Worm (Caenorhabditis elegans) whole organism, young adult: Measurements from ENCODE around the gene R08C7.1.

Experiments
- B0019.2 ChIP-seq: fragments of 200-800 bp; sonication (Bioruptor generic); conservative IDR thresholded peaks from 2 replicates; pipeline ENCODE4 v1.3.6; 2022; ENCODE audit warnings: missing genetic modification reagents, missing genetic modification characterization, missing compliant biosample characterization
- B0035.1 ChIP-seq: sonication (generic microtip); optimal IDR thresholded peaks from 2 replicates; lab custom pipeline; 2016; ENCODE audit warnings: missing genetic modification characterization, mild to moderate bottlenecking, missing compliant biosample characterization, missing genotype, missing genetic modification reagents
- B0336.3 ChIP-seq: fragments of 200-800 bp; sonication (Bioruptor generic); IDR thresholded peaks from 2 replicates; pipeline ENCODE4 v1.3.6; 2022; ENCODE audit warnings: missing genetic modification characterization, missing compliant biosample characterization
- F10E7.11 ChIP-seq: sonication (generic microtip); optimal IDR thresholded peaks from 2 replicates; lab custom pipeline; 2017; ENCODE audit warnings: mild to moderate bottlenecking, missing genetic modification characterization, moderate library complexity, missing compliant biosample characterization
- F23B12.7 ChIP-seq: sonication (generic microtip); optimal IDR thresholded peaks from 2 replicates; lab custom pipeline; 2017; ENCODE audit warnings: missing genetic modification characterization, mild to moderate bottlenecking, missing compliant biosample characterization, antibody characterized with exemption, moderate library complexity; ENCODE audit not compliant: insufficient read depth
- F39B2.1 ChIP-seq: fragments of 200-800 bp; sonication (Bioruptor generic); IDR thresholded peaks from 2 replicates; pipeline ENCODE4 v1.3.6; 2022; ENCODE audit warnings: missing genetic modification reagents, missing genetic modification characterization, missing compliant biosample characterization
- F55B11.4 ChIP-seq: sonication (generic microtip); optimal IDR thresholded peaks from 2 replicates; lab custom pipeline; 2016; ENCODE audit warnings: missing compliant biosample characterization, missing genetic modification characterization, borderline replicate concordance; ENCODE audit not compliant: insufficient read depth
- T26A5.8 ChIP-seq: sonication (generic microtip); optimal IDR thresholded peaks from 2 replicates; lab custom pipeline; 2016; ENCODE audit warnings: missing genetic modification characterization, missing compliant biosample characterization
- Y53G8AR.9 ChIP-seq: fragments of 200-800 bp; sonication (Bioruptor generic); conservative IDR thresholded peaks from 2 replicates; pipeline ENCODE4 v1.3.6; 2022; ENCODE audit warnings: missing genetic modification reagents, missing genetic modification characterization, missing compliant biosample characterization
- Y56A3A.18 ChIP-seq: fragments of 200-800 bp; sonication (Bioruptor generic); IDR thresholded peaks from 2 replicates; pipeline ENCODE4 v1.3.6; 2022; ENCODE audit warnings: missing genetic modification reagents, missing genetic modification characterization, missing compliant biosample characterization
- Y79H2A.3 ChIP-seq: fragments of 200-800 bp; sonication (Bioruptor generic); conservative IDR thresholded peaks from 2 replicates; pipeline ENCODE4 v1.3.6; 2022; ENCODE audit warnings: missing genetic modification reagents, missing genetic modification characterization, missing compliant biosample characterization
- ZK185.1 ChIP-seq: sonication (generic microtip); optimal IDR thresholded peaks from 2 replicates; lab custom pipeline; 2016; ENCODE audit warnings: mild to moderate bottlenecking, missing genetic modification characterization, missing compliant biosample characterization; ENCODE audit not compliant: poor library complexity, severe bottlenecking
- ama-1 ChIP-seq, 3 experiments: fragments of 150-350 bp in 1 of 3; sonication (generic microtip) in 2 of 3; optimal IDR thresholded peaks; 2 replicates each; lab custom pipeline; 2014 to 2018; ENCODE audit warnings: missing biosample characterization in 2 of 3, missing genetic modification characterization in 2 of 3, missing genetic modification reagents in 2 of 3
- attf-6 ChIP-seq: fragments of 200-800 bp; sonication (Bioruptor generic); IDR thresholded peaks from 2 replicates; pipeline ENCODE4 v1.3.6; 2022; ENCODE audit warnings: missing genetic modification reagents, missing genetic modification characterization, missing compliant biosample characterization
- bed-1 ChIP-seq: fragments of 200-800 bp; sonication (Bioruptor generic); IDR thresholded peaks from 2 replicates; pipeline ENCODE4 v1.3.6; 2022; ENCODE audit warnings: missing genetic modification reagents, missing genetic modification characterization, missing compliant biosample characterization
- bed-2 ChIP-seq: fragments of 200-800 bp; sonication (Bioruptor generic); IDR thresholded peaks from 2 replicates; pipeline ENCODE4 v1.3.6; 2022; ENCODE audit warnings: missing genetic modification reagents, missing genetic modification characterization, missing compliant biosample characterization
- cebp-1 ChIP-seq, 2 experiments: fragments of 200-800 bp in 1 of 2; sonication (Bioruptor generic) in 1 of 2; sonication (generic microtip) in 1 of 2; IDR thresholded peaks in 1 of 2; optimal IDR thresholded peaks in 1 of 2; 2 replicates each; pipeline versions ENCODE4 v1.3.6 to Lab custom; 2017 to 2022; ENCODE audit warnings: missing compliant biosample characterization in 2 of 2, missing genetic modification characterization in 2 of 2, mild to moderate bottlenecking in 1 of 2, missing genetic modification reagents in 1 of 2, moderate library complexity in 1 of 2
- ceh-58 ChIP-seq: fragments of 200-800 bp; sonication (Bioruptor generic); IDR thresholded peaks from 2 replicates; pipeline ENCODE4 v1.3.6; 2022; ENCODE audit warnings: missing genetic modification characterization, missing compliant biosample characterization
- ceh-91 ChIP-seq: fragments of 200-800 bp; sonication (Bioruptor generic); IDR thresholded peaks from 2 replicates; pipeline ENCODE4 v1.3.6; 2022; ENCODE audit warnings: missing genetic modification reagents, missing genetic modification characterization, missing compliant biosample characterization
- die-1 ChIP-seq: sonication (generic microtip); optimal IDR thresholded peaks from 2 replicates; lab custom pipeline; 2016; ENCODE audit warnings: missing genotype, mild to moderate bottlenecking, missing genetic modification characterization, missing compliant biosample characterization
- dox-1 ChIP-seq: fragments of 200-800 bp; sonication (Bioruptor generic); IDR thresholded peaks from 2 replicates; pipeline ENCODE4 v1.3.6; 2022; ENCODE audit warnings: missing genetic modification reagents, missing genetic modification characterization, missing compliant biosample characterization
- egl-18 ChIP-seq: fragments of 200-800 bp; sonication (Bioruptor generic); IDR thresholded peaks from 2 replicates; pipeline ENCODE4 v1.3.6; 2022; ENCODE audit warnings: missing genetic modification reagents, missing genetic modification characterization, missing compliant biosample characterization
- egl-44 ChIP-seq: fragments of 200-800 bp; sonication (Bioruptor generic); IDR thresholded peaks from 2 replicates; pipeline ENCODE4 v1.3.6; 2022; ENCODE audit warnings: missing genetic modification reagents, missing genetic modification characterization, missing compliant biosample characterization
- egrh-3 ChIP-seq: fragments of 200-800 bp; sonication (Bioruptor generic); IDR thresholded peaks from 2 replicates; pipeline ENCODE4 v1.3.6; 2022; ENCODE audit warnings: missing genetic modification reagents, missing genetic modification characterization, missing compliant biosample characterization
- ekl-4 ChIP-seq: fragments of 200-800 bp; sonication (Bioruptor generic); IDR thresholded peaks from 2 replicates; pipeline ENCODE4 v1.3.6; 2022; ENCODE audit warnings: missing genetic modification reagents, missing genetic modification characterization, missing compliant biosample characterization
- ets-4 ChIP-seq: fragments of 200-800 bp; sonication (Bioruptor generic); optimal IDR thresholded peaks from 2 replicates; lab custom pipeline; 2018; ENCODE audit warnings: mild to moderate bottlenecking, missing genetic modification characterization, missing compliant biosample characterization
- fkh-3 ChIP-seq: sonication (generic microtip); optimal IDR thresholded peaks from 2 replicates; lab custom pipeline; 2016; ENCODE audit warnings: mild to moderate bottlenecking, missing genetic modification characterization, missing compliant biosample characterization
- hmg-20 ChIP-seq: fragments of 200-800 bp; sonication (Bioruptor generic); IDR thresholded peaks from 2 replicates; pipeline ENCODE4 v1.3.6; 2022; ENCODE audit warnings: missing genetic modification reagents, missing genetic modification characterization, missing compliant biosample characterization
- hsf-1 ChIP-seq: fragments of 200-800 bp; sonication (Bioruptor generic); IDR thresholded peaks from 2 replicates; pipeline ENCODE4 v1.3.6; 2022; ENCODE audit warnings: missing genetic modification reagents, missing genetic modification characterization, missing compliant biosample characterization
- lin-26 ChIP-seq: fragments of 200-800 bp; sonication (Bioruptor generic); IDR thresholded peaks from 2 replicates; pipeline ENCODE4 v1.3.6; 2022; ENCODE audit warnings: missing genetic modification reagents, missing genetic modification characterization, missing compliant biosample characterization
- lin-54 ChIP-seq: fragments of 200-800 bp; sonication (Bioruptor generic); optimal IDR thresholded peaks from 2 replicates; lab custom pipeline; 2018; ENCODE audit warnings: mild to moderate bottlenecking, missing genetic modification characterization, missing compliant biosample characterization
- madf-3 ChIP-seq: fragments of 200-800 bp; sonication (Bioruptor generic); IDR thresholded peaks from 2 replicates; pipeline ENCODE4 v1.3.6; 2022; ENCODE audit warnings: missing genetic modification reagents, missing genetic modification characterization, missing compliant biosample characterization
- nfyb-1 ChIP-seq: fragments of 200-800 bp; sonication (Bioruptor generic); IDR thresholded peaks from 2 replicates; pipeline ENCODE4 v1.3.6; 2022; ENCODE audit warnings: missing genetic modification reagents, missing genetic modification characterization, missing compliant biosample characterization
- nhr-120 ChIP-seq: fragments of 200-800 bp; sonication (Bioruptor generic); IDR thresholded peaks from 2 replicates; pipeline ENCODE4 v1.3.6; 2022; ENCODE audit warnings: missing genetic modification characterization, missing compliant biosample characterization
- rcor-1 ChIP-seq: fragments of 200-800 bp; sonication (Bioruptor generic); IDR thresholded peaks from 2 replicates; pipeline ENCODE4 v1.3.6; 2022; ENCODE audit warnings: missing genetic modification reagents, missing genetic modification characterization, missing compliant biosample characterization
- repo-1 ChIP-seq: sonication (generic microtip); optimal IDR thresholded peaks from 2 replicates; lab custom pipeline; 2017; ENCODE audit warnings: mild to moderate bottlenecking, missing genetic modification characterization, missing compliant biosample characterization
- sdz-38 ChIP-seq: sonication (generic microtip); optimal IDR thresholded peaks from 2 replicates; lab custom pipeline; 2016; ENCODE audit warnings: missing genotype, missing genetic modification characterization, missing compliant biosample characterization
- snpc-4 ChIP-seq, 5 experiments: fragments of 150-350 bp in 1 of 5; sonication (generic microtip) in 4 of 5; optimal IDR thresholded peaks; 2 replicates each; lab custom pipeline; 2014 to 2018; ENCODE audit warnings: missing genetic modification characterization in 5 of 5, missing biosample characterization in 3 of 5, antibody characterized with exemption in 2 of 5, mild to moderate bottlenecking in 2 of 5, missing compliant biosample characterization in 2 of 5, missing genotype in 2 of 5, moderate library complexity in 2 of 5, missing genetic modification reagents in 1 of 5
- somi-1 ChIP-seq: fragments of 200-800 bp; sonication (Bioruptor generic); optimal IDR thresholded peaks from 2 replicates; lab custom pipeline; 2018; ENCODE audit warnings: mild to moderate bottlenecking, missing genetic modification characterization, missing compliant biosample characterization
- tbp1 ChIP-seq: fragments of 200-800 bp; sonication (Bioruptor generic); optimal IDR thresholded peaks from 2 replicates; lab custom pipeline; 2018; ENCODE audit warnings: mild to moderate bottlenecking, missing genetic modification characterization, missing compliant biosample characterization
- tbx-9 ChIP-seq: sonication (generic microtip); optimal IDR thresholded peaks from 2 replicates; lab custom pipeline; 2016; ENCODE audit warnings: borderline replicate concordance, missing genetic modification characterization, inconsistent platforms, missing compliant biosample characterization
- xnd-1 ChIP-seq: sonication (generic microtip); optimal IDR thresholded peaks from 2 replicates; lab custom pipeline; 2016; ENCODE audit warnings: missing genotype, missing genetic modification reagents, missing genetic modification characterization, missing compliant biosample characterization
- zim-3 ChIP-seq: sonication (generic microtip); optimal IDR thresholded peaks from 2 replicates; lab custom pipeline; 2017; ENCODE audit warnings: mild to moderate bottlenecking, missing genetic modification characterization, moderate library complexity, missing compliant biosample characterization
- ztf-22 ChIP-seq: fragments of 200-800 bp; sonication (Bioruptor generic); optimal IDR thresholded peaks from 2 replicates; lab custom pipeline; 2018; ENCODE audit warnings: mild to moderate bottlenecking, missing genetic modification characterization, moderate library complexity, missing compliant biosample characterization
- ztf-26 ChIP-seq: sonication (generic microtip); optimal IDR thresholded peaks from 2 replicates; lab custom pipeline; 2017; ENCODE audit warnings: missing genetic modification characterization, missing compliant biosample characterization
- ztf-28 ChIP-seq: fragments of 200-800 bp; sonication (Bioruptor generic); IDR thresholded peaks from 2 replicates; pipeline ENCODE4 v1.3.6; 2022; ENCODE audit warnings: missing genetic modification reagents, missing genetic modification characterization, missing compliant biosample characterization

R08C7.1 gene

ce11 chrIV:4445711-4446290, 5.9 kb upstream of the R08C7.1 start, which contains the start of the genes wapl-1 and htz-1 (continued):
- TF ChIP-seq bed-2 (GFP tag; lab: Robert Waterston, UW) = no peak
- no peak for TF ChIP-seq die-1
- peak; percentile 54 for TF ChIP-seq somi-1
- TF ChIP-seq F55B11.4 (tag; lab: Kevin White, UChicago) = no peak
- peak; percentile 73 for TF ChIP-seq xnd-1 (tag; lab: Kevin White, UChicago)
- peak; percentile 95 for TF ChIP-seq lin-54 (GFP tag; lab: Kevin White, UChicago)
- TF ChIP-seq zim-3 (tag; lab: Kevin White, UChicago) = peak; percentile 56
- TF ChIP-seq repo-1 (tag; lab: Kevin White, UChicago) = peak; percentile 80
- TF ChIP-seq sdz-38 = no peak
- TF ChIP-seq snpc-4 (GFP tag; optimal IDR thresholded peaks at IDR 0.05; lab: Kevin White, UChicago) = peak; percentile 23
- TF ChIP-seq snpc-4 (tag; optimal IDR thresholded peaks at IDR 0.05; lab: Kevin White, UChicago) = peak; percentile 73 to 85 (median 83)
- peak; percentile 93 for TF ChIP-seq B0019.2 (GFP tag; lab: Robert Waterston, UW)
- peak; percentile 88 for TF ChIP-seq ZK185.1
- peak; percentile 60; the same call in 1 of the 2 replicates for TF ChIP-seq Y56A3A.18 (GFP tag; lab: Robert Waterston, UW)
- TF ChIP-seq ceh-91 (GFP tag; lab: Robert Waterston, UW) = peak; percentile 93
- TF ChIP-seq F23B12.7 = peak; percentile 58
- peak; percentile 97 for TF ChIP-seq dox-1 (GFP tag; lab: Robert Waterston, UW)
- no peak for TF ChIP-seq egl-18 (GFP tag; lab: Robert Waterston, UW)
- TF ChIP-seq B0035.1 (tag; lab: Kevin White, UChicago) = no peak
- no peak for TF ChIP-seq ceh-58
- TF ChIP-seq F10E7.11 = no peak
- TF ChIP-seq ekl-4 (GFP tag; lab: Robert Waterston, UW) = peak; percentile 94
- 0 out of 2 replicates have a peak, but pooled peaks have one; percentile 66 for TF ChIP-seq ztf-28 (GFP tag; lab: Robert Waterston, UW)
- no peak for TF ChIP-seq bed-1 (GFP tag; lab: Robert Waterston, UW)
- peak; percentile 76 for TF ChIP-seq tbp1
- TF ChIP-seq nhr-120 = no peak
- TF ChIP-seq B0336.3 = peak; percentile 88
- no peak for TF ChIP-seq egl-44 (GFP tag; lab: Robert Waterston, UW)
- peak; percentile 93 for TF ChIP-seq nfyb-1 (GFP tag; lab: Robert Waterston, UW)
- peak; percentile 71 for TF ChIP-seq ztf-26 (tag; lab: Kevin White, UChicago)
- no peak for TF ChIP-seq ama-1 (optimal IDR thresholded peaks at IDR 0.05; lab: Kevin White, UChicago)
- no peak for TF ChIP-seq ama-1 (GFP tag; optimal IDR thresholded peaks at IDR 0.05; lab: Kevin White, UChicago)
- TF ChIP-seq F39B2.1 (GFP tag; lab: Robert Waterston, UW) = peak; percentile 81; the same call in 1 of the 2 replicates
- TF ChIP-seq fkh-3 (tag; lab: Kevin White, UChicago) = no peak
- TF ChIP-seq tbx-9 (tag; lab: Kevin White, UChicago) = no peak
- peak; percentile 92 for TF ChIP-seq rcor-1 (GFP tag; lab: Robert Waterston, UW)
- TF ChIP-seq T26A5.8 (tag; lab: Kevin White, UChicago) = no peak
- peak; percentile 88 for TF ChIP-seq Y53G8AR.9 (GFP tag; lab: Robert Waterston, UW)
- peak; percentile 92 for TF ChIP-seq madf-3 (GFP tag; lab: Robert Waterston, UW)
- peak; percentile 65 for TF ChIP-seq hmg-20 (GFP tag; lab: Robert Waterston, UW)
- peak; percentile 65 for TF ChIP-seq attf-6
- TF ChIP-seq ztf-22 (GFP tag; lab: Kevin White, UChicago) = no peak
- peak; percentile 43; the same call in 1 of the 2 replicates for TF ChIP-seq egrh-3 (GFP tag; lab: Robert Waterston, UW)
- TF ChIP-seq Y79H2A.3 (GFP tag; lab: Robert Waterston, UW) = peak; percentile 70; the same call in 1 of the 2 replicates
- TF ChIP-seq hsf-1 = peak; percentile 85
- TF ChIP-seq lin-26 = no peak
- peak; percentile 50; the same call in 1 of the 2 replicates for TF ChIP-seq cebp-1 (GFP tag; IDR thresholded peaks at IDR 0.05; lab: Robert Waterston, UW)
- peak; percentile 87 for TF ChIP-seq cebp-1 (tag; optimal IDR thresholded peaks at IDR 0.05; lab: Kevin White, UChicago)
- TF ChIP-seq ets-4 (GFP tag; lab: Kevin White, UChicago) = no peak
